Worm (Caenorhabditis elegans): Measurements from ENCODE around the gene rdy-2.

ce11 chrV:13551601-13552000 lies 49.2 kb downstream of the rdy-2 start, which contains the start of the genes C56A3.4 and C56A3.5:
- TF ChIP-seq ceh-2 (tag; optimal IDR thresholded peaks at IDR 0.05) (no peak), fkh-10 (GFP tag; optimal IDR thresholded peaks at IDR 0.05) (no peak), hlh-30 (tag; optimal IDR thresholded peaks at IDR 0.05; ENCODE audit: insufficient read depth) (no peak), ets-4 (tag; optimal IDR thresholded peaks at IDR 0.05) (no peak), ama-1 (optimal IDR thresholded peaks at IDR 0.05) (no peak), madf-2 (tag; optimal IDR thresholded peaks at IDR 0.05) (no peak), zip-5 (tag; optimal IDR thresholded peaks at IDR 0.05) (no peak)

Measured in whole organism, late embryonic.